Worm (Caenorhabditis elegans) whole organism, L4 larva: ENCODE data around the gene F55H2.5.

Experiments
- F10B5.3 ChIP-seq: sonication (generic microtip); optimal IDR thresholded peaks from 2 replicates; lab custom pipeline; 2016; ENCODE audit warnings: mild to moderate bottlenecking, missing genetic modification characterization, missing compliant biosample characterization
- F37D6.2 ChIP-seq: sonication (generic microtip); optimal IDR thresholded peaks from 2 replicates; lab custom pipeline; 2016; ENCODE audit warnings: mild to moderate bottlenecking, missing genetic modification characterization, missing compliant biosample characterization
- F44E2.7 ChIP-seq: fragments of 200-800 bp; sonication (Bioruptor generic); IDR thresholded peaks from 2 replicates; pipeline ENCODE4 v2.1.2; 2022; ENCODE audit warnings: missing genetic modification characterization, missing compliant biosample characterization
- R02D3.7 ChIP-seq: fragments of 150-350 bp; sonication (generic microtip); optimal IDR thresholded peaks from 3 replicates; lab custom pipeline; 2014; ENCODE audit warnings: missing biosample characterization, missing genetic modification characterization
- T20F7.1 ChIP-seq: fragments of 200-800 bp; sonication (Bioruptor generic); optimal IDR thresholded peaks from 2 replicates; lab custom pipeline; 2018; ENCODE audit warnings: mild to moderate bottlenecking, missing genetic modification characterization, missing compliant biosample characterization
- Y48G9A.11 ChIP-seq: fragments of 200-800 bp; sonication (Bioruptor generic); IDR thresholded peaks from 2 replicates; pipeline ENCODE4 v1.3.6; 2022; ENCODE audit warnings: missing genetic modification reagents, missing genetic modification characterization, missing compliant biosample characterization
- Y75B8A.6 ChIP-seq: fragments of 200-800 bp; sonication (Bioruptor generic); IDR thresholded peaks from 2 replicates; pipeline ENCODE4 v1.3.6; 2022; ENCODE audit warnings: missing genetic modification reagents, missing genetic modification characterization, missing compliant biosample characterization
- aha-1 ChIP-seq: fragments of 150-350 bp; peaks from one replicate; lab custom pipeline; 2014; ENCODE audit warnings: missing biosample characterization, missing genetic modification characterization
- aly-2 ChIP-seq: sonication (generic microtip); optimal IDR thresholded peaks from 2 replicates; lab custom pipeline; 2018; ENCODE audit warnings: missing biosample characterization, missing genetic modification characterization
- attf-4 ChIP-seq: sonication (generic microtip); optimal IDR thresholded peaks from 3 replicates; lab custom pipeline; 2017; ENCODE audit warnings: missing biosample characterization, missing genetic modification characterization
- ceh-20 ChIP-seq: fragments of 200-800 bp; sonication (Bioruptor generic); IDR thresholded peaks from 2 replicates; pipeline ENCODE4 v1.3.6; 2022; ENCODE audit warnings: missing genetic modification reagents, missing genetic modification characterization, missing compliant biosample characterization
- ceh-32 ChIP-seq: sonication (generic microtip); optimal IDR thresholded peaks from 2 replicates; lab custom pipeline; 2016; ENCODE audit warnings: mild to moderate bottlenecking, missing genetic modification characterization, missing compliant biosample characterization; ENCODE audit not compliant: poor library complexity
- ceh-62 ChIP-seq: sonication (generic microtip); optimal IDR thresholded peaks from 2 replicates; lab custom pipeline; 2017; ENCODE audit warnings: missing biosample characterization, missing genetic modification characterization
- daf-16 ChIP-seq, 3 experiments: sonication (generic microtip); optimal IDR thresholded peaks; 2 replicates each; lab custom pipeline; 2016 to 2017; ENCODE audit warnings: missing genetic modification characterization in 3 of 3, missing genetic modification reagents in 3 of 3, mild to moderate bottlenecking in 2 of 3, missing compliant biosample characterization in 2 of 3, missing biosample characterization in 1 of 3, moderate library complexity in 1 of 3
- daf-19 ChIP-seq: fragments of 200-800 bp; sonication (Bioruptor generic); conservative IDR thresholded peaks from 2 replicates; pipeline ENCODE4 v1.3.6; 2022; ENCODE audit warnings: missing genetic modification characterization, missing compliant biosample characterization
- dmd-6 ChIP-seq: fragments of 200-800 bp; sonication (Bioruptor generic); IDR thresholded peaks from 2 replicates; pipeline ENCODE4 v1.3.6; 2022; ENCODE audit warnings: missing genetic modification reagents, missing genetic modification characterization, missing compliant biosample characterization
- dmd-9 ChIP-seq: fragments of 200-800 bp; sonication (Bioruptor generic); IDR thresholded peaks from 2 replicates; pipeline ENCODE4 v1.3.6; 2022; ENCODE audit warnings: missing genetic modification reagents, missing genetic modification characterization, missing compliant biosample characterization
- duxl-1 ChIP-seq: sonication (generic microtip); optimal IDR thresholded peaks from 2 replicates; lab custom pipeline; 2016; ENCODE audit warnings: mild to moderate bottlenecking, missing genetic modification characterization, moderate library complexity, missing compliant biosample characterization; ENCODE audit not compliant: poor library complexity
- dve-1 ChIP-seq: sonication (generic microtip); optimal IDR thresholded peaks from 2 replicates; lab custom pipeline; 2017; ENCODE audit warnings: antibody characterized with exemption, mild to moderate bottlenecking, missing genetic modification characterization, missing compliant biosample characterization; ENCODE audit not compliant: insufficient read depth
- fkh-10 ChIP-seq: fragments of 150-350 bp; optimal IDR thresholded peaks from 2 replicates; lab custom pipeline; 2014; ENCODE audit warnings: missing biosample characterization, missing genetic modification reagents, missing genetic modification characterization
- fos-1 ChIP-seq: fragments of 150-350 bp; optimal IDR thresholded peaks from 2 replicates; lab custom pipeline; 2014; ENCODE audit warnings: missing biosample characterization, missing genetic modification characterization
- gei-8 ChIP-seq: fragments of 200-800 bp; sonication (Bioruptor generic); optimal IDR thresholded peaks from 2 replicates; lab custom pipeline; 2018; ENCODE audit warnings: mild to moderate bottlenecking, missing genetic modification characterization, missing compliant biosample characterization
- hlh-11 ChIP-seq: fragments of 200-800 bp; sonication (Bioruptor generic); optimal IDR thresholded peaks from 2 replicates; lab custom pipeline; 2018; ENCODE audit warnings: mild to moderate bottlenecking, missing genetic modification characterization, missing compliant biosample characterization
- lin-1 ChIP-seq: fragments of 200-800 bp; sonication (Bioruptor generic); IDR thresholded peaks from 2 replicates; pipeline ENCODE4 v1.3.6; 2022; ENCODE audit warnings: missing genetic modification reagents, missing genetic modification characterization, missing compliant biosample characterization
- lin-13 ChIP-seq: fragments of 150-350 bp; optimal IDR thresholded peaks from 2 replicates; lab custom pipeline; 2014; ENCODE audit warnings: missing biosample characterization, missing genetic modification reagents, missing genetic modification characterization
- lin-38 ChIP-seq: fragments of 200-800 bp; sonication (Bioruptor generic); IDR thresholded peaks from 2 replicates; pipeline ENCODE4 v1.3.6; 2022; ENCODE audit warnings: missing genetic modification reagents, missing genetic modification characterization, missing compliant biosample characterization
- lin-39 ChIP-seq: fragments of 150-350 bp; optimal IDR thresholded peaks from 2 replicates; lab custom pipeline; 2014; ENCODE audit warnings: missing biosample characterization, missing genetic modification reagents, missing genetic modification characterization
- lsy-2 ChIP-seq, 2 experiments: fragments of 150-350 bp in 1 of 2; sonication (generic microtip) in 1 of 2; optimal IDR thresholded peaks; 2 replicates each; lab custom pipeline; 2014 to 2017; ENCODE audit warnings: missing biosample characterization in 2 of 2, missing genetic modification characterization in 2 of 2
- mdt-29 ChIP-seq: fragments of 200-800 bp; sonication (Bioruptor generic); IDR thresholded peaks from 2 replicates; pipeline ENCODE4 v1.3.6; 2022; ENCODE audit warnings: missing genetic modification reagents, missing genetic modification characterization, missing compliant biosample characterization
- mes-2 ChIP-seq: sonication (generic microtip); optimal IDR thresholded peaks from 2 replicates; lab custom pipeline; 2016; ENCODE audit warnings: missing genotype, mild to moderate bottlenecking, missing genetic modification characterization, missing compliant biosample characterization; ENCODE audit not compliant: poor library complexity, severe bottlenecking
- nhr-11 ChIP-seq: fragments of 150-350 bp; optimal IDR thresholded peaks from 2 replicates; lab custom pipeline; 2014; ENCODE audit warnings: missing biosample characterization, missing genetic modification characterization
- nhr-111 ChIP-seq: fragments of 200-800 bp; sonication (Bioruptor generic); optimal IDR thresholded peaks from 2 replicates; lab custom pipeline; 2018; ENCODE audit warnings: mild to moderate bottlenecking, missing genetic modification characterization, missing compliant biosample characterization
- nhr-237 ChIP-seq: sonication (generic microtip); optimal IDR thresholded peaks from 2 replicates; lab custom pipeline; 2017; ENCODE audit warnings: missing biosample characterization, missing genetic modification characterization
- nhr-42 ChIP-seq: fragments of 200-800 bp; sonication (Bioruptor generic); IDR thresholded peaks from 2 replicates; pipeline ENCODE4 v1.3.6; 2022; ENCODE audit warnings: missing genetic modification characterization, missing compliant biosample characterization
- nhr-48 ChIP-seq: sonication (generic microtip); optimal IDR thresholded peaks from 2 replicates; lab custom pipeline; 2016; ENCODE audit warnings: mild to moderate bottlenecking, missing genetic modification characterization, missing compliant biosample characterization
- nhr-76 ChIP-seq: fragments of 150-350 bp; optimal IDR thresholded peaks from 2 replicates; lab custom pipeline; 2014; ENCODE audit warnings: missing biosample characterization, missing genetic modification characterization
- php-3 ChIP-seq: fragments of 200-800 bp; sonication (Bioruptor generic); IDR thresholded peaks from 2 replicates; pipeline ENCODE4 v1.3.6; 2022; ENCODE audit warnings: missing genetic modification reagents, missing genetic modification characterization, missing compliant biosample characterization
- pqm-1 ChIP-seq: sonication (generic microtip); optimal IDR thresholded peaks from 2 replicates; lab custom pipeline; 2017; ENCODE audit warnings: missing biosample characterization, missing genetic modification characterization
- rbr-2 ChIP-seq: sonication (generic microtip); optimal IDR thresholded peaks from 2 replicates; lab custom pipeline; 2016; ENCODE audit warnings: missing genotype, missing genetic modification characterization, missing compliant biosample characterization
- saeg-2 ChIP-seq: fragments of 200-800 bp; sonication (Bioruptor generic); IDR thresholded peaks from 2 replicates; pipeline ENCODE4 v1.3.6; 2022; ENCODE audit warnings: missing genetic modification reagents, missing genetic modification characterization, missing compliant biosample characterization
- skn-1 ChIP-seq: fragments of 150-350 bp; optimal IDR thresholded peaks from 2 replicates; lab custom pipeline; 2014; ENCODE audit warnings: missing biosample characterization, missing genetic modification characterization
- spr-1 ChIP-seq: sonication (generic microtip); optimal IDR thresholded peaks from 2 replicates; lab custom pipeline; 2016; ENCODE audit warnings: mild to moderate bottlenecking, missing genetic modification characterization, missing compliant biosample characterization
- unc-130 ChIP-seq: sonication (generic microtip); optimal IDR thresholded peaks from 2 replicates; lab custom pipeline; 2016; ENCODE audit warnings: missing genetic modification reagents, missing genetic modification characterization, missing compliant biosample characterization
- unc-39 ChIP-seq: sonication (generic microtip); optimal IDR thresholded peaks from 2 replicates; lab custom pipeline; 2017; ENCODE audit warnings: missing biosample characterization, missing genetic modification characterization
- vab-7 ChIP-seq: fragments of 200-800 bp; sonication (Bioruptor generic); IDR thresholded peaks from 2 replicates; pipeline ENCODE4 v1.3.6; 2022; ENCODE audit warnings: missing genetic modification reagents, missing genetic modification characterization, missing compliant biosample characterization
- zag-1 ChIP-seq: fragments of 150-350 bp; optimal IDR thresholded peaks from 2 replicates; lab custom pipeline; 2014; ENCODE audit warnings: missing biosample characterization, missing genetic modification characterization
- zfp-2 ChIP-seq: sonication (generic microtip); optimal IDR thresholded peaks from 2 replicates; lab custom pipeline; 2016; ENCODE audit warnings: mild to moderate bottlenecking, missing genetic modification characterization, missing compliant biosample characterization
- zfp-3 ChIP-seq: fragments of 200-800 bp; sonication (Bioruptor generic); conservative IDR thresholded peaks from 2 replicates; pipeline ENCODE4 v1.3.6; 2022; ENCODE audit warnings: missing genetic modification reagents, missing genetic modification characterization, missing compliant biosample characterization
- zip-11 ChIP-seq: fragments of 200-800 bp; sonication (Bioruptor generic); IDR thresholded peaks from 2 replicates; pipeline ENCODE4 v1.3.6; 2022; ENCODE audit warnings: missing genetic modification characterization, missing compliant biosample characterization
- zip-2 ChIP-seq: fragments of 150-350 bp; optimal IDR thresholded peaks from 2 replicates; lab custom pipeline; 2014; ENCODE audit warnings: missing biosample characterization, missing genetic modification characterization
- ztf-7 ChIP-seq: fragments of 150-350 bp; optimal IDR thresholded peaks from 2 replicates; lab custom pipeline; 2014; ENCODE audit warnings: missing biosample characterization, missing genetic modification characterization

F55H2.5 gene

ce11 chrIII:9521410-9522090 lies 10.3 kb downstream of the F55H2.5 start, which contains the start of the genes clu-1 and prp-40 (continued):
- TF ChIP-seq attf-4 = no peak
- TF ChIP-seq lin-13 (GFP tag; lab: Kevin White, UChicago) = peak; percentile 86
- TF ChIP-seq zip-11 = no peak
- TF ChIP-seq ceh-32 (tag; lab: Kevin White, UChicago) = no peak
- TF ChIP-seq nhr-76 (tag; lab: Kevin White, UChicago) = no peak
- TF ChIP-seq dmd-9 (GFP tag; lab: Robert Waterston, UW) = no peak
- no peak for TF ChIP-seq unc-39 (tag; lab: Kevin White, UChicago)
- TF ChIP-seq Y75B8A.6 (GFP tag; lab: Robert Waterston, UW) = no peak
- no peak for TF ChIP-seq saeg-2
- no peak for TF ChIP-seq nhr-111 (GFP tag; lab: Kevin White, UChicago)
- TF ChIP-seq zip-2 (tag; lab: Kevin White, UChicago) = peak; percentile 17
- no peak for TF ChIP-seq R02D3.7 (tag; lab: Kevin White, UChicago)
- no peak for TF ChIP-seq skn-1 (tag; lab: Kevin White, UChicago)
- peak; percentile 57; the same call in 1 of the 2 replicates for TF ChIP-seq zfp-3 (GFP tag; lab: Robert Waterston, UW)
- no peak for TF ChIP-seq T20F7.1 (GFP tag; lab: Kevin White, UChicago)
- TF ChIP-seq pqm-1 (tag; lab: Kevin White, UChicago) = no peak
- TF ChIP-seq lin-1 (GFP tag; lab: Robert Waterston, UW) = no peak
- TF ChIP-seq dmd-6 = peak; percentile 75
- no peak for TF ChIP-seq php-3
- peak; percentile 86 for TF ChIP-seq ztf-7
- peak; percentile 70 to 94 for TF ChIP-seq lsy-2 (tag; optimal IDR thresholded peaks at IDR 0.05; lab: Kevin White, UChicago)
- peak; percentile 36 for TF ChIP-seq F10B5.3 (tag; lab: Kevin White, UChicago)
- TF ChIP-seq aha-1 (tag; lab: Kevin White, UChicago) = peak; percentile 98
- peak; percentile 72 for TF ChIP-seq duxl-1 (tag; lab: Kevin White, UChicago)
- no peak for TF ChIP-seq zag-1
- TF ChIP-seq ceh-20 (GFP tag; lab: Robert Waterston, UW) = peak; percentile 52; the same call in 1 of the 2 replicates
- no peak for TF ChIP-seq ceh-62
- TF ChIP-seq lin-38 (GFP tag; lab: Robert Waterston, UW) = peak; percentile 96
- peak; percentile 40 for TF ChIP-seq nhr-48 (tag; lab: Kevin White, UChicago)
- TF ChIP-seq mdt-29 (GFP tag; lab: Robert Waterston, UW) = no peak
- peak; percentile 93 for TF ChIP-seq mes-2
- TF ChIP-seq zfp-2 (tag; lab: Kevin White, UChicago) = no peak
- peak; percentile 51 for TF ChIP-seq F37D6.2 (tag; lab: Kevin White, UChicago)
- TF ChIP-seq spr-1 (tag; lab: Kevin White, UChicago) = peak; percentile 62
- TF ChIP-seq nhr-237 (tag; lab: Kevin White, UChicago) = no peak
- TF ChIP-seq nhr-42 = peak; percentile 79; the same call in 1 of the 2 replicates
- peak; percentile 76 for TF ChIP-seq fkh-10
- no peak for TF ChIP-seq lin-39 (tag; lab: Kevin White, UChicago)
- no peak for TF ChIP-seq Y48G9A.11 (GFP tag; lab: Robert Waterston, UW)
- TF ChIP-seq unc-130 (GFP tag; lab: Kevin White, UChicago) = peak; percentile 44
- no peak for TF ChIP-seq gei-8 (GFP tag; lab: Kevin White, UChicago)
- TF ChIP-seq fos-1 (tag; lab: Kevin White, UChicago) = no peak
- peak in 1 of 2 experiments; percentile 55 for TF ChIP-seq daf-16 (GFP tag; optimal IDR thresholded peaks at IDR 0.05; lab: Kevin White, UChicago)
- TF ChIP-seq daf-16 (tag; optimal IDR thresholded peaks at IDR 0.05; lab: Kevin White, UChicago) = peak; percentile 72
- peak; percentile 85 for TF ChIP-seq nhr-11 (tag; lab: Kevin White, UChicago)
- TF ChIP-seq vab-7 (GFP tag; lab: Robert Waterston, UW) = peak; percentile 43; the same call in 1 of the 2 replicates
- peak; percentile 87 for TF ChIP-seq hlh-11 (tag; lab: Kevin White, UChicago)
- TF ChIP-seq aly-2 (tag; lab: Kevin White, UChicago) = no peak
- TF ChIP-seq rbr-2 (tag; lab: Kevin White, UChicago) = peak; percentile 91
- no peak for TF ChIP-seq F44E2.7
- TF ChIP-seq daf-19 (GFP tag; lab: Robert Waterston, UW) = no peak
- peak; percentile 90 for TF ChIP-seq dve-1 (tag; lab: Kevin White, UChicago)
